Worm (Caenorhabditis elegans) whole organism, L1 larva: ENCODE results near the gene ced-13.

Experiments
- C34B4.2 ChIP-seq: sonication (generic microtip); optimal IDR thresholded peaks from 2 replicates; lab custom pipeline; 2017; ENCODE audit warnings: mild to moderate bottlenecking, missing genetic modification characterization, missing compliant biosample characterization
- Y116A8C.19 ChIP-seq: sonication (generic microtip); optimal IDR thresholded peaks from 2 replicates; lab custom pipeline; 2016; ENCODE audit warnings: missing compliant biosample characterization, missing genetic modification characterization, borderline replicate concordance
- aly-2 ChIP-seq: fragments of 150-350 bp; optimal IDR thresholded peaks from 2 replicates; lab custom pipeline; 2014; ENCODE audit warnings: missing biosample characterization, missing genetic modification characterization
- blmp-1 ChIP-seq: fragments of 150-350 bp; optimal IDR thresholded peaks from 2 replicates; lab custom pipeline; 2014; ENCODE audit warnings: missing biosample characterization, missing genetic modification characterization
- ceh-82 ChIP-seq, 3 experiments: fragments of 150-350 bp in 1 of 3; sonication (generic microtip) in 2 of 3; optimal IDR thresholded peaks; 2 replicates each; lab custom pipeline; 2014 to 2017; ENCODE audit warnings: missing biosample characterization in 3 of 3, missing genetic modification characterization in 3 of 3
- ces-1 ChIP-seq: fragments of 150-350 bp; optimal IDR thresholded peaks from 2 replicates; lab custom pipeline; 2014; ENCODE audit warnings: missing biosample characterization, missing genetic modification reagents, missing genetic modification characterization
- dsc-1 ChIP-seq: sonication (generic microtip); optimal IDR thresholded peaks from 2 replicates; lab custom pipeline; 2016; ENCODE audit warnings: mild to moderate bottlenecking, missing genetic modification characterization, missing compliant biosample characterization
- efl-1 ChIP-seq, 4 experiments: fragments of 150-350 bp; optimal IDR thresholded peaks in 3 of 4; peaks in 1 of 4; 1 replicate in 1 of 4; 2 replicates in 3 of 4; lab custom pipeline; 2014; ENCODE audit warnings: missing biosample characterization in 2 of 4, missing genetic modification characterization in 2 of 4, missing genetic modification reagents in 2 of 4
- egl-13 ChIP-seq: sonication (generic microtip); optimal IDR thresholded peaks from 2 replicates; lab custom pipeline; 2016; ENCODE audit warnings: missing genotype, missing genetic modification reagents, missing genetic modification characterization, missing compliant biosample characterization
- elt-2 ChIP-seq: sonication (generic microtip); optimal IDR thresholded peaks from 2 replicates; lab custom pipeline; 2016; ENCODE audit warnings: missing genetic modification characterization, mild to moderate bottlenecking, inconsistent platforms, missing compliant biosample characterization, missing genetic modification reagents
- fkh-4 ChIP-seq: sonication (generic microtip); optimal IDR thresholded peaks from 2 replicates; lab custom pipeline; 2016; ENCODE audit warnings: missing compliant biosample characterization, missing genetic modification characterization, borderline replicate concordance
- fkh-8 ChIP-seq: sonication (generic microtip); optimal IDR thresholded peaks from 2 replicates; lab custom pipeline; 2016; ENCODE audit warnings: mild to moderate bottlenecking, missing genetic modification characterization, missing compliant biosample characterization
- lin-14 ChIP-seq: fragments of 200-800 bp; sonication (Bioruptor generic); optimal IDR thresholded peaks from 2 replicates; lab custom pipeline; 2018; ENCODE audit warnings: mild to moderate bottlenecking, missing genetic modification characterization, moderate library complexity, missing compliant biosample characterization
- lin-15B ChIP-seq: fragments of 150-350 bp; sonication (generic microtip); optimal IDR thresholded peaks from 3 replicates; lab custom pipeline; 2014; ENCODE audit warnings: missing biosample characterization, missing genetic modification characterization
- lin-35 ChIP-seq, 2 experiments: fragments of 150-350 bp; optimal IDR thresholded peaks; 2 replicates each; lab custom pipeline; 2014; ENCODE audit warnings: missing biosample characterization in 2 of 2, missing genetic modification characterization in 2 of 2, missing genetic modification reagents in 2 of 2
- lin-39 ChIP-seq: fragments of 150-350 bp; optimal IDR thresholded peaks from 2 replicates; lab custom pipeline; 2014; ENCODE audit warnings: missing biosample characterization, missing genetic modification reagents, missing genetic modification characterization
- lir-3 ChIP-seq: sonication (generic microtip); optimal IDR thresholded peaks from 2 replicates; lab custom pipeline; 2016; ENCODE audit warnings: mild to moderate bottlenecking, missing genetic modification characterization, moderate library complexity, missing compliant biosample characterization; ENCODE audit not compliant: poor library complexity
- lsy-2 ChIP-seq, 2 experiments: fragments of 150-350 bp; optimal IDR thresholded peaks; 2 replicates each; lab custom pipeline; 2014; ENCODE audit warnings: missing biosample characterization in 2 of 2, missing genetic modification characterization in 2 of 2
- mdl-1 ChIP-seq, 2 experiments: fragments of 150-350 bp; optimal IDR thresholded peaks; 2 replicates each; lab custom pipeline; 2014 to 2017; ENCODE audit warnings: missing biosample characterization in 2 of 2, missing genetic modification characterization in 2 of 2, inconsistent platforms in 1 of 2
- mep-1 ChIP-seq: fragments of 150-350 bp; optimal IDR thresholded peaks from 2 replicates; lab custom pipeline; 2014; ENCODE audit warnings: missing biosample characterization, missing genetic modification characterization
- nhr-11 ChIP-seq: fragments of 150-350 bp; optimal IDR thresholded peaks from 2 replicates; lab custom pipeline; 2014; ENCODE audit warnings: missing biosample characterization, missing genetic modification characterization
- nhr-19 ChIP-seq: fragments of 200-800 bp; sonication (Bioruptor generic); conservative IDR thresholded peaks from 2 replicates; pipeline ENCODE4 v1.3.6; 2022; ENCODE audit warnings: missing genetic modification characterization, missing compliant biosample characterization
- nhr-20 ChIP-seq: sonication (generic microtip); optimal IDR thresholded peaks from 2 replicates; lab custom pipeline; 2016; ENCODE audit warnings: mild to moderate bottlenecking, missing genetic modification characterization, missing compliant biosample characterization
- nhr-28 ChIP-seq: fragments of 150-350 bp; optimal IDR thresholded peaks from 2 replicates; lab custom pipeline; 2014; ENCODE audit warnings: missing biosample characterization, missing genetic modification characterization
- nhr-71 ChIP-seq: sonication (generic microtip); optimal IDR thresholded peaks from 2 replicates; lab custom pipeline; 2016; ENCODE audit warnings: mild to moderate bottlenecking, missing genetic modification characterization, moderate library complexity, missing compliant biosample characterization
- nhr-84 ChIP-seq: sonication (generic microtip); optimal IDR thresholded peaks from 2 replicates; lab custom pipeline; 2017; ENCODE audit warnings: missing biosample characterization, missing genetic modification characterization
- nhr-85 ChIP-seq: sonication (generic microtip); peaks from one replicate; lab custom pipeline; 2016; ENCODE audit warnings: missing genetic modification characterization, inconsistent platforms, missing compliant biosample characterization
- skn-1 ChIP-seq: fragments of 150-350 bp; optimal IDR thresholded peaks from 2 replicates; lab custom pipeline; 2014; ENCODE audit warnings: missing biosample characterization, missing genetic modification characterization
- sox-4 ChIP-seq: sonication (generic microtip); optimal IDR thresholded peaks from 2 replicates; lab custom pipeline; 2016; ENCODE audit warnings: missing genetic modification characterization, missing compliant biosample characterization
- sup-37 ChIP-seq: fragments of 200-800 bp; sonication (Bioruptor generic); optimal IDR thresholded peaks from 2 replicates; lab custom pipeline; 2018; ENCODE audit warnings: mild to moderate bottlenecking, missing genetic modification characterization, missing compliant biosample characterization
- unc-130 ChIP-seq: fragments of 150-350 bp; optimal IDR thresholded peaks from 2 replicates; lab custom pipeline; 2017; ENCODE audit warnings: missing biosample characterization, missing genetic modification characterization, inconsistent platforms
- unc-86 ChIP-seq: sonication (generic microtip); optimal IDR thresholded peaks from 2 replicates; lab custom pipeline; 2016; ENCODE audit warnings: missing genetic modification characterization, missing compliant biosample characterization
- vab-15 ChIP-seq: sonication (generic microtip); optimal IDR thresholded peaks from 2 replicates; lab custom pipeline; 2017; ENCODE audit warnings: missing genotype, mild to moderate bottlenecking, missing genetic modification characterization, missing compliant biosample characterization

Gene ced-13

ce11 chrX:8307600-8307999, 8.1 kb upstream of the ced-13 start, which contains the start of gene R09F10.5:
R09F10.5 (minus strand) TSS chrX:8307700.
- TF ChIP-seq lin-14 (GFP tag; lab: Kevin White, UChicago) = peak; percentile 15
- no peak for TF ChIP-seq lin-39
- TF ChIP-seq ces-1 = peak; percentile 19

- TF ChIP-seq lsy-2 (tag; optimal IDR thresholded peaks at IDR 0.05; lab: Kevin White, UChicago) (no peak), nhr-28 (tag; lab: Kevin White, UChicago) (no peak), dsc-1 (no peak), unc-130 (tag; lab: Kevin White, UChicago) (no peak), fkh-8 (tag; lab: Kevin White, UChicago) (no peak), sox-4 (tag; lab: Kevin White, UChicago) (no peak), nhr-84 (tag; lab: Kevin White, UChicago) (no peak), mep-1 (peak; percentile 24), elt-2 (tag; lab: Kevin White, UChicago) (no peak), unc-86 (tag; lab: Kevin White, UChicago) (no peak), nhr-85 (tag; lab: Kevin White, UChicago) (peak; percentile 73), C34B4.2 (tag; lab: Kevin White, UChicago) (no peak), lir-3 (tag; lab: Kevin White, UChicago) (no peak), ceh-82 (tag; optimal IDR thresholded peaks at IDR 0.05; lab: Kevin White, UChicago) (no peak), blmp-1 (tag; lab: Kevin White, UChicago) (peak; percentile 69), nhr-11 (no peak), nhr-20 (peak; percentile 28), Y116A8C.19 (tag; lab: Kevin White, UChicago) (no peak), nhr-19 (GFP tag; lab: Robert Waterston, UW) (no peak), aly-2 (tag; lab: Kevin White, UChicago) (no peak), vab-15 (tag; lab: Kevin White, UChicago) (no peak), lin-14 (GFP tag; lab: Kevin White, UChicago) (peak; percentile 21), lin-35 (GFP tag; optimal IDR thresholded peaks at IDR 0.05; lab: Kevin White, UChicago) (no peak), egl-13 (no peak), nhr-71 (no peak), sup-37 (GFP tag; lab: Kevin White, UChicago) (no peak), efl-1 (optimal IDR thresholded peaks at IDR 0.05; lab: Kevin White, UChicago) (no peak), efl-1 (GFP tag; optimal IDR thresholded peaks at IDR 0.05 in 1 of 2; lab: Kevin White, UChicago) (peak in 1 of 2 experiments; percentile 90)
Observed at ce11 chrX:8302803-8303202, 3.3 kb upstream of the ced-13 start.

- TF ChIP-seq skn-1 (tag; lab: Kevin White, UChicago) = no peak
- TF ChIP-seq fkh-4 (tag; lab: Kevin White, UChicago) = no peak
- TF ChIP-seq ceh-82 (tag; optimal IDR thresholded peaks at IDR 0.05; lab: Kevin White, UChicago) = no peak
- TF ChIP-seq blmp-1 (tag; lab: Kevin White, UChicago) = peak; percentile 18
- no peak for TF ChIP-seq lsy-2 (tag; optimal IDR thresholded peaks at IDR 0.05; lab: Kevin White, UChicago)
Observed at ce11 chrX:8302299-8302698, 2.8 kb upstream of the ced-13 start, which contains the start of gene inx-5. inx-5 (minus strand) TSS chrX:8302399.

DNA sequence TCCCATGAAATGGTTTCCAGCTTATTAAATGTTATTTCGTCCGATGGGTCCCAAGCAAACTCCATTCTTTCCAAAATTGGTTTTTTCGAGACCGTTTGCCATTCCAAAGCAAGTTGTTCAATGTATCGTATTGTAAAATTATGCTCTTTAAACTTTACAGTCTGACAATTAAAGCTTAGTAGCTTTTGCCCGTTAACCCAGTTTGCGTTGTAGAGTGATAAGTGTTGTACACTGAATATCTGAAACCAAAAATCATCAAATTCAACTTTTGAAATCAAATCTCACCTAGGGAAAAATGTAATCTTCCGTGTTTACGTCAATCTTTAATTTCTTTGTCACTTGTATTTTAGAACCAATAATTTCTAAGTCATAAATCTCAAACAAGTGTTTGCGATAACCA, 2.1 kb downstream of the ced-13 start:
- TF ChIP-seq nhr-20 = no peak
- TF ChIP-seq mdl-1 (tag; optimal IDR thresholded peaks at IDR 0.05; lab: Kevin White, UChicago) = no peak

DNA sequence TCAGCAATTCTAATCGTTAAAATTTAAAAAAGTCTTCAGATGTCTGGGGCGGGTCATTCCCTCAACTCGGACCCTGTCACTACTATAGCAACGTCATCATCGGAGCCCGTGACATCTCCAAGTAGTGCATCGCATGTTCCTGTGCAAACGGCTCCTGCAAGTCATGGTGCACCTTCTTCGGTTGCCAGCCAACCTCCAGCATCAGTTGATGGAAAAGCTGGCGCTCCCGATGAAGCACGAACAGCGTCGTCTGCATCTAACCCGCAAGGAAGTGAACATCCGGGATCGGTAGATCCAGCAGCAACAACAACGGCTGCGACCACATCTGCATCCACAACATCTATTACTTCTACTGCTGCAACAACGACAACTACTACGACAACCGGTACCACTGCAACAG, 4.9 kb downstream of the ced-13 start, which contains the start of gene R09F10.3:
Gene R09F10.3 (plus strand): TSS at position 40 of the 400 bp plus-strand sequence.
- TF ChIP-seq nhr-85 (tag; lab: Kevin White, UChicago) (no peak), lin-15B (no peak)
